Worm (Caenorhabditis elegans) whole organism, mixed stage, embryonic: Measurements from ENCODE around the gene hpo-30.

ENCODE experiments used
- M03D4.4 ChIP-seq: sonication (generic microtip); optimal IDR thresholded peaks from 2 replicates; lab custom pipeline; 2017; ENCODE audit warnings: mild to moderate bottlenecking, missing genetic modification characterization, missing compliant biosample characterization
- bed-3 ChIP-seq: fragments of 200-800 bp; sonication (Bioruptor generic); optimal IDR thresholded peaks from 3 replicates; lab custom pipeline; 2018; ENCODE audit warnings: mild to moderate bottlenecking, missing genetic modification characterization, moderate library complexity, missing compliant biosample characterization
- blmp-1 ChIP-seq: fragments of 150-350 bp; optimal IDR thresholded peaks from 2 replicates; lab custom pipeline; 2014; ENCODE audit warnings: missing biosample characterization, missing genetic modification characterization
- ceh-39 ChIP-seq: fragments of 150-350 bp; optimal IDR thresholded peaks from 2 replicates; lab custom pipeline; 2014; ENCODE audit warnings: missing biosample characterization, missing genetic modification characterization
- ceh-43 ChIP-seq: fragments of 200-800 bp; sonication (Bioruptor generic); optimal IDR thresholded peaks from 2 replicates; lab custom pipeline; 2018; ENCODE audit warnings: mild to moderate bottlenecking, missing genetic modification characterization, moderate library complexity, missing compliant biosample characterization
- ceh-83 ChIP-seq: fragments of 200-800 bp; sonication (Bioruptor generic); optimal IDR thresholded peaks from 2 replicates; lab custom pipeline; 2018; ENCODE audit warnings: mild to moderate bottlenecking, missing genetic modification characterization, missing compliant biosample characterization
- ces-1 ChIP-seq: fragments of 150-350 bp; optimal IDR thresholded peaks from 2 replicates; lab custom pipeline; 2014; ENCODE audit warnings: missing biosample characterization, missing genetic modification reagents, missing genetic modification characterization
- cnd-1 ChIP-seq: fragments of 200-800 bp; sonication (Bioruptor generic); optimal IDR thresholded peaks from 2 replicates; lab custom pipeline; 2018; ENCODE audit warnings: mild to moderate bottlenecking, missing genetic modification characterization, missing compliant biosample characterization
- drap-1 ChIP-seq: fragments of 200-800 bp; sonication (Bioruptor generic); optimal IDR thresholded peaks from 3 replicates; lab custom pipeline; 2018; ENCODE audit warnings: mild to moderate bottlenecking, missing genetic modification characterization, missing compliant biosample characterization
- elt-1 ChIP-seq: sonication (generic microtip); optimal IDR thresholded peaks from 2 replicates; lab custom pipeline; 2017; ENCODE audit warnings: missing genetic modification characterization, mild to moderate bottlenecking, missing compliant biosample characterization, antibody characterized with exemption, moderate library complexity, borderline replicate concordance; ENCODE audit not compliant: insufficient read depth
- elt-3 ChIP-seq: fragments of 150-350 bp; optimal IDR thresholded peaks from 2 replicates; lab custom pipeline; 2014; ENCODE audit warnings: missing biosample characterization, missing genetic modification characterization
- flh-1 ChIP-seq: fragments of 200-800 bp; sonication (Bioruptor generic); optimal IDR thresholded peaks from 2 replicates; lab custom pipeline; 2018; ENCODE audit warnings: mild to moderate bottlenecking, missing genetic modification characterization, moderate library complexity, missing compliant biosample characterization
- ham-2 ChIP-seq: fragments of 200-800 bp; sonication (Bioruptor generic); optimal IDR thresholded peaks from 2 replicates; lab custom pipeline; 2018; ENCODE audit warnings: mild to moderate bottlenecking, missing genetic modification characterization, missing compliant biosample characterization
- hlh-1 ChIP-seq: fragments of 150-350 bp; optimal IDR thresholded peaks from 2 replicates; lab custom pipeline; 2014; ENCODE audit warnings: missing biosample characterization, missing genetic modification reagents, missing genetic modification characterization
- lin-13 ChIP-seq: fragments of 150-350 bp; optimal IDR thresholded peaks from 2 replicates; lab custom pipeline; 2014; ENCODE audit warnings: missing biosample characterization, missing genetic modification characterization
- lin-32 ChIP-seq: fragments of 200-800 bp; sonication (Bioruptor generic); optimal IDR thresholded peaks from 2 replicates; lab custom pipeline; 2018; ENCODE audit warnings: mild to moderate bottlenecking, missing genetic modification characterization, missing compliant biosample characterization
- lsy-2 ChIP-seq: fragments of 150-350 bp; optimal IDR thresholded peaks from 2 replicates; lab custom pipeline; 2014; ENCODE audit warnings: missing biosample characterization, missing genetic modification characterization
- mab-5 ChIP-seq: fragments of 150-350 bp; optimal IDR thresholded peaks from 2 replicates; lab custom pipeline; 2014; ENCODE audit warnings: missing biosample characterization, missing genetic modification characterization
- mep-1 ChIP-seq: fragments of 150-350 bp; optimal IDR thresholded peaks from 2 replicates; lab custom pipeline; 2017; ENCODE audit warnings: missing biosample characterization, missing genetic modification reagents, missing genetic modification characterization, inconsistent platforms
- mls-2 ChIP-seq: sonication (generic microtip); optimal IDR thresholded peaks from 2 replicates; lab custom pipeline; 2016; ENCODE audit warnings: mild to moderate bottlenecking, missing genetic modification characterization, moderate library complexity, missing compliant biosample characterization
- nhr-12 ChIP-seq: fragments of 150-350 bp; optimal IDR thresholded peaks from 2 replicates; lab custom pipeline; 2014; ENCODE audit warnings: missing biosample characterization, missing genetic modification characterization
- nhr-2 ChIP-seq: fragments of 150-350 bp; optimal IDR thresholded peaks from 2 replicates; lab custom pipeline; 2014; ENCODE audit warnings: missing biosample characterization, missing genetic modification characterization
- nhr-237 ChIP-seq: fragments of 150-350 bp; optimal IDR thresholded peaks from 2 replicates; lab custom pipeline; 2014; ENCODE audit warnings: missing biosample characterization, missing genetic modification characterization
- nhr-28 ChIP-seq: fragments of 150-350 bp; optimal IDR thresholded peaks from 2 replicates; lab custom pipeline; 2014; ENCODE audit warnings: missing biosample characterization, missing genetic modification characterization
- nhr-76 ChIP-seq: sonication (generic microtip); optimal IDR thresholded peaks from 2 replicates; lab custom pipeline; 2017; ENCODE audit warnings: missing biosample characterization, missing genetic modification characterization
- pha-4 ChIP-seq: fragments of 150-350 bp; optimal IDR thresholded peaks from 2 replicates; lab custom pipeline; 2018; ENCODE audit warnings: missing biosample characterization, missing genetic modification reagents, missing genetic modification characterization
- sem-2 ChIP-seq: fragments of 200-800 bp; sonication (Bioruptor generic); optimal IDR thresholded peaks from 2 replicates; lab custom pipeline; 2018; ENCODE audit warnings: mild to moderate bottlenecking, missing genetic modification characterization, missing compliant biosample characterization
- snpc-4 ChIP-seq: fragments of 150-350 bp; optimal IDR thresholded peaks from 2 replicates; lab custom pipeline; 2014; ENCODE audit warnings: missing biosample characterization, missing genetic modification characterization
- sptf-1 ChIP-seq: sonication (generic microtip); optimal IDR thresholded peaks from 2 replicates; lab custom pipeline; 2017; ENCODE audit warnings: mild to moderate bottlenecking, missing genetic modification characterization, moderate library complexity, missing compliant biosample characterization
- tbx-8 ChIP-seq: fragments of 200-800 bp; sonication (Bioruptor generic); optimal IDR thresholded peaks from 2 replicates; lab custom pipeline; 2018; ENCODE audit warnings: mild to moderate bottlenecking, missing genetic modification characterization, moderate library complexity, missing compliant biosample characterization
- unc-120 ChIP-seq: sonication (generic microtip); optimal IDR thresholded peaks from 2 replicates; lab custom pipeline; 2017; ENCODE audit warnings: missing genetic modification characterization, missing compliant biosample characterization; ENCODE audit not compliant: poor library complexity, severe bottlenecking
- unc-39 ChIP-seq: fragments of 150-350 bp; optimal IDR thresholded peaks from 2 replicates; lab custom pipeline; 2014; ENCODE audit warnings: missing biosample characterization, missing genetic modification characterization
- unc-62 ChIP-seq: fragments of 150-350 bp; optimal IDR thresholded peaks from 2 replicates; lab custom pipeline; 2014; ENCODE audit warnings: missing biosample characterization, missing genetic modification reagents, missing genetic modification characterization
- zip-8 ChIP-seq: fragments of 150-350 bp; optimal IDR thresholded peaks from 2 replicates; lab custom pipeline; 2014; ENCODE audit warnings: missing biosample characterization, missing genetic modification characterization
- ztf-11 ChIP-seq: fragments of 150-350 bp; optimal IDR thresholded peaks from 2 replicates; lab custom pipeline; 2014; ENCODE audit warnings: missing biosample characterization, missing genetic modification characterization

The hpo-30 gene

ce11 chrV:12351842-12352241 lies 41.7 kb upstream of the hpo-30 start:
- TF ChIP-seq zip-8 (no peak), snpc-4 (tag; lab: Kevin White, UChicago) (no peak), drap-1 (GFP tag; lab: Kevin White, UChicago) (no peak), elt-1 (tag; lab: Kevin White, UChicago) (peak; percentile 68)

- TF ChIP-seq hlh-1 (tag; lab: Kevin White, UChicago) = no peak
- no peak for TF ChIP-seq bed-3 (GFP tag; lab: Kevin White, UChicago)
- TF ChIP-seq unc-39 (tag; lab: Kevin White, UChicago) = no peak
- no peak for TF ChIP-seq nhr-12 (tag; lab: Kevin White, UChicago)
- TF ChIP-seq nhr-76 (tag; lab: Kevin White, UChicago) = no peak
- TF ChIP-seq mls-2 (tag; lab: Kevin White, UChicago) = no peak
- no peak for TF ChIP-seq unc-120 (tag; lab: Kevin White, UChicago)
- TF ChIP-seq mab-5 (tag; lab: Kevin White, UChicago) = no peak
- peak; percentile 53 for TF ChIP-seq blmp-1 (tag; lab: Kevin White, UChicago)
- no peak for TF ChIP-seq ceh-83 (GFP tag; lab: Kevin White, UChicago)
- no peak for TF ChIP-seq drap-1 (GFP tag; lab: Kevin White, UChicago)
- no peak for TF ChIP-seq ztf-11 (tag; lab: Kevin White, UChicago)
- TF ChIP-seq ces-1 = no peak
- no peak for TF ChIP-seq nhr-28 (tag; lab: Kevin White, UChicago)
- TF ChIP-seq ceh-43 = no peak
- TF ChIP-seq pha-4 (tag; lab: Kevin White, UChicago) = no peak
- TF ChIP-seq cnd-1 (tag; lab: Kevin White, UChicago) = no peak
- no peak for TF ChIP-seq zip-8
- no peak for TF ChIP-seq lin-13 (tag; lab: Kevin White, UChicago)
- TF ChIP-seq nhr-2 (tag; lab: Kevin White, UChicago) = no peak
- no peak for TF ChIP-seq flh-1
- TF ChIP-seq lin-32 = no peak
- peak; percentile 66 for TF ChIP-seq elt-1 (tag; lab: Kevin White, UChicago)
- TF ChIP-seq snpc-4 (tag; lab: Kevin White, UChicago) = no peak
- TF ChIP-seq elt-3 (tag; lab: Kevin White, UChicago) = peak; percentile 39
- TF ChIP-seq M03D4.4 (tag; lab: Kevin White, UChicago) = no peak
Observed at ce11 chrV:12349365-12349764, 39.2 kb upstream of the hpo-30 start.

- no peak for TF ChIP-seq ztf-11 (tag; lab: Kevin White, UChicago)
- TF ChIP-seq flh-1 = no peak
- TF ChIP-seq, all 35 proteins: peak for 0
Observed at ce11 chrV:12347854-12348253, 37.7 kb upstream of the hpo-30 start.

- TF ChIP-seq snpc-4 (tag; lab: Kevin White, UChicago) (no peak), drap-1 (GFP tag; lab: Kevin White, UChicago) (no peak), cnd-1 (tag; lab: Kevin White, UChicago) (no peak)
Observed at ce11 chrV:12345808-12346207, 35.7 kb upstream of the hpo-30 start, which contains the start of gene snb-2. Gene snb-2, minus strand, starts transcription at chrV:12345908.

DNA sequence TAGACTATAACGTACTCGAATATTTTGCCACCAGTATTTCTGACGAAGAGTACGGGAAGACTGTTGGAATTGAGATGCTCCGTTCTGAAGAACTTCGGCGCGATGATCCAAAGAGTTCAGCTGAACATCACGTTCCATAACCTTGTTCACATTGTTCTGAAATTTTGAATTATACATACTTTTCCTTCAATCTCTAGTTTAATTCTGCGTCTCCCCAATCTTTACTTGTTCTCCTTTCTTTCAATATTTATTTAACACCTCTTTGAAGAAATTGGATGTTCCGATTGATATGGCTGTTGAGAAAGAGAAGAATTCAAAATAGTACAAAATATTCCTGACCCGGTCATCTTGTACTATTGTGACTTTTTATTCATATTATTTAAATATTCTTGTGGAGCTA lies 34.7 kb upstream of the hpo-30 start, which contains the start of gene F23H12.3:
Gene F23H12.3, plus strand, starts transcription at position 301 of the 400 bp plus-strand sequence.
- TF ChIP-seq ham-2 (GFP tag; lab: Kevin White, UChicago) (no peak), elt-3 (tag; lab: Kevin White, UChicago) (no peak)

- TF ChIP-seq mab-5 (tag; lab: Kevin White, UChicago) = no peak
- peak; percentile 58 for TF ChIP-seq ceh-83 (GFP tag; lab: Kevin White, UChicago)
- TF ChIP-seq sptf-1 = peak; percentile 86
- TF ChIP-seq blmp-1 (tag; lab: Kevin White, UChicago) = no peak
- TF ChIP-seq elt-3 (tag; lab: Kevin White, UChicago) = no peak
- no peak for TF ChIP-seq nhr-28 (tag; lab: Kevin White, UChicago)
- TF ChIP-seq nhr-76 (tag; lab: Kevin White, UChicago) = no peak
- peak; percentile 47 for TF ChIP-seq ceh-39 (tag; lab: Kevin White, UChicago)
- peak; percentile 94 for TF ChIP-seq nhr-237 (tag; lab: Kevin White, UChicago)
- peak; percentile 86 for TF ChIP-seq lsy-2 (tag; lab: Kevin White, UChicago)
- peak; percentile 38 for TF ChIP-seq drap-1 (GFP tag; lab: Kevin White, UChicago)
- peak; percentile 96 for TF ChIP-seq mep-1 (tag; lab: Kevin White, UChicago)
- peak; percentile 62 for TF ChIP-seq cnd-1 (tag; lab: Kevin White, UChicago)
- no peak for TF ChIP-seq flh-1
- no peak for TF ChIP-seq lin-32
- peak; percentile 30 for TF ChIP-seq bed-3 (GFP tag; lab: Kevin White, UChicago)
- TF ChIP-seq ceh-43 = peak; percentile 58
- TF ChIP-seq M03D4.4 (tag; lab: Kevin White, UChicago) = peak; percentile 65
- peak; percentile 47 for TF ChIP-seq ces-1
- no peak for TF ChIP-seq ham-2 (GFP tag; lab: Kevin White, UChicago)
- TF ChIP-seq zip-8 = no peak
- peak; percentile 32 for TF ChIP-seq hlh-1 (tag; lab: Kevin White, UChicago)
- peak; percentile 5 for TF ChIP-seq elt-1 (tag; lab: Kevin White, UChicago)
- TF ChIP-seq unc-120 (tag; lab: Kevin White, UChicago) = peak; percentile 34
- no peak for TF ChIP-seq snpc-4 (tag; lab: Kevin White, UChicago)
- TF ChIP-seq sem-2 (GFP tag; lab: Kevin White, UChicago) = peak; percentile 26
- no peak for TF ChIP-seq unc-39 (tag; lab: Kevin White, UChicago)
- TF ChIP-seq unc-62 = peak; percentile 50
- TF ChIP-seq tbx-8 (GFP tag; lab: Kevin White, UChicago) = no peak
Observed at ce11 chrV:12343419-12343969, 33.3 kb upstream of the hpo-30 start, which contains the start of gene tomm-20. Gene tomm-20, minus strand, starts transcription at chrV:12343469.
